In the genomic region with DNA sequence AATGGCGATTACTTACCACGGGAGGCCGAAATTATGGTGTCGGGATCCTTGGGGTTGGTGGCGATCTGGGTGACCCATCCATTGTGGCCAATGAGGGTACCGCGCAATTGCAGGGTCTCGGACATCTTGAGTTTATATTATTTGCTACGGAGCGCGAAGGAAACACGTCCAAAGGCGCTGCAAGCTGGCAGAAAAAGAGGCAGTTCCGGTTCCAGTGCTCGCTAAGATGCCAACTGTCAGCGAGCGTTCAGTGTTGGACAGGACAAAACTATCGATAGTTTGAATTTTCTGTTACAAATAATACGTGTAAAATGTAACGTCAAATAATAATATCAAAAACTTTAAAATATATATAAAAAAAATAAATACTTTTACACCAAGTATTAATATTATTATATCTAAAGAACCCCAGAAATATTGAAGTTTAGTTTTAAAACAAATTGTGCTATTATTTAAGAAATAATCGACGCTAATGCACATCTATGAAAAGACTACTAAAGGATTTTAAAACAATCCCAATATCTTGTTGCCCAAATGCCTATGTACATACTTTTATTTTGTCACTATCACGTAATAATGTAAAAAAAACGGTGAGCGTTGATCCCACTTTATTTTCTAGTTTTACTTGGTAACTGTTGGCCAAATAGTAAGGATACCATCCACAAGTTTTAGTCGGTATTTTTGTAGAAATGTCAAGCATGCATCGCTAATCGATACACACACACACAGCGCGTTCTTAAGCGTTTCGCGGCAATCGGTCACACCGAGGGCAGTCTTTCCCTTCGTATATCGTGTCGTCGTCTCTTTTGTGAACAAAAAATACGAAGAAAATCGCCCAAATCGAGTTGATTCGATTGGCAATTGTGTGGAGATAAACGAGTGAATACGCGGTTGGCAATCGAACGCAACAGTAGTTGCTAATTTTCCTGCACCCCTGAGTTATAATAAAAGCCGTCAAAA, we compare ENCODE assay signal across 5 fruit fly cellular contexts.
TF ChIP-seq lines count a peak whose summit lies in the region.

A gene (minus strand): TSS at position 271 of the 960 bp plus-strand sequence.
A gene (plus strand): TSS at position 606 of the 960 bp plus-strand sequence.

- TF ChIP-seq CTCF in whole organism, embryonic (GFP tag; optimal IDR thresholded peaks at IDR 0.05; lab: Kevin White, UChicago): peak; percentile 62

TF ChIP-seq in whole organism, adult, 20 proteins besides CTCF, POLR2A, EP300 and RAD21 (continues in another document):
- peak; percentile 87 for TF ChIP-seq CG7045 (GFP tag; optimal IDR thresholded peaks at IDR 0.05; lab: Kevin White, UChicago)
- peak; percentile 74 for TF ChIP-seq bab1 (GFP tag; optimal IDR thresholded peaks at IDR 0.05; lab: Kevin White, UChicago)
- TF ChIP-seq Mnt (GFP tag; optimal IDR thresholded peaks at IDR 0.05; lab: Kevin White, UChicago): peak; percentile 94
- TF ChIP-seq CG5204 (GFP tag; optimal IDR thresholded peaks at IDR 0.05; lab: Kevin White, UChicago): no peak
- peak; percentile 94 for TF ChIP-seq ovo (GFP tag; optimal IDR thresholded peaks at IDR 0.05; lab: Kevin White, UChicago)
- no peak for TF ChIP-seq cnc (optimal IDR thresholded peaks at IDR 0.05; lab: Kevin White, UChicago)
- peak; percentile 75 for TF ChIP-seq CG14711 (tag; optimal IDR thresholded peaks at IDR 0.05; lab: Kevin White, UChicago)
- peak; percentile 88 for TF ChIP-seq CG1620 (GFP tag; optimal IDR thresholded peaks at IDR 0.05; lab: Kevin White, UChicago)
- peak; percentile 85 for TF ChIP-seq Hr96 (GFP tag; optimal IDR thresholded peaks at IDR 0.05; lab: Kevin White, UChicago)
- peak; percentile 92 for TF ChIP-seq CG11617 (GFP tag; optimal IDR thresholded peaks at IDR 0.05; lab: Kevin White, UChicago)
- TF ChIP-seq CG7101 (tag; optimal IDR thresholded peaks at IDR 0.05; lab: Kevin White, UChicago): peak; percentile 94
- peak; percentile 96 for TF ChIP-seq Crg-1 (GFP tag; optimal IDR thresholded peaks at IDR 0.05; lab: Kevin White, UChicago)
- TF ChIP-seq pad (GFP tag; optimal IDR thresholded peaks at IDR 0.05; lab: Kevin White, UChicago): peak; percentile 82
- peak; percentile 48 for TF ChIP-seq cic (GFP tag; optimal IDR thresholded peaks at IDR 0.05; lab: Kevin White, UChicago)
- TF ChIP-seq CG12768 (GFP tag; optimal IDR thresholded peaks at IDR 0.05; lab: Kevin White, UChicago): peak; percentile 93

TF ChIP-seq in whole organism, embryonic, 481 proteins besides CTCF, POLR2A, EP300 and RAD21 (continues in another document):
- TF ChIP-seq cwo (GFP tag; optimal IDR thresholded peaks at IDR 0.05; lab: Kevin White, UChicago): peak; percentile 60
- TF ChIP-seq HmgD (GFP tag; optimal IDR thresholded peaks at IDR 0.05; lab: Kevin White, UChicago): no peak
- TF ChIP-seq dpn (GFP tag; optimal IDR thresholded peaks at IDR 0.05; lab: Kevin White, UChicago): peak; percentile 66 to 80
- peak; percentile 99 for TF ChIP-seq Med (GFP tag; lab: Kevin White, UChicago)
- peak; percentile 34 for TF ChIP-seq CG3163 (GFP tag; optimal IDR thresholded peaks at IDR 0.05; lab: Kevin White, UChicago)
- peak; percentile 52 for TF ChIP-seq twi (tag; optimal IDR thresholded peaks at IDR 0.05; lab: Kevin White, UChicago)
- peak; percentile 62; the same call in 1 of the 2 replicates for TF ChIP-seq Bgb (GFP tag; IDR thresholded peaks at IDR 0.05; lab: Robert Waterston, UW; ENCODE audit: partially characterized antibody)
- TF ChIP-seq CG13624 (GFP tag; optimal IDR thresholded peaks at IDR 0.05; lab: Kevin White, UChicago): peak; percentile 70
- TF ChIP-seq croc (GFP tag; conservative IDR thresholded peaks at IDR 0.05; lab: Robert Waterston, UW): no peak; the same call in 2 of the 3 replicates
- TF ChIP-seq tap (tag; optimal IDR thresholded peaks at IDR 0.05; lab: Kevin White, UChicago): peak; percentile 76
- TF ChIP-seq sqz (GFP tag; optimal IDR thresholded peaks at IDR 0.05; lab: Kevin White, UChicago): peak; percentile 90
- TF ChIP-seq NK7.1 (GFP tag; optimal IDR thresholded peaks at IDR 0.05; lab: Kevin White, UChicago): peak; percentile 69
- TF ChIP-seq btn (GFP tag; optimal IDR thresholded peaks at IDR 0.05; lab: Kevin White, UChicago): peak; percentile 64
- peak; percentile 94 for TF ChIP-seq sob (GFP tag; IDR thresholded peaks at IDR 0.05; lab: Robert Waterston, UW)
- TF ChIP-seq MESR4 (GFP tag; optimal IDR thresholded peaks at IDR 0.05; lab: Kevin White, UChicago): peak; percentile 99

TF ChIP-seq in whole organism, prepupa, 60 proteins besides CTCF, POLR2A, EP300 and RAD21 (continues in another document):
- peak; percentile 36 to 83 for TF ChIP-seq salr (GFP tag; optimal IDR thresholded peaks at IDR 0.05; lab: Kevin White, UChicago)
- peak; percentile 61 for TF ChIP-seq CG8319 (GFP tag; optimal IDR thresholded peaks at IDR 0.05; lab: Kevin White, UChicago)
- no peak for TF ChIP-seq Ets96B (tag; optimal IDR thresholded peaks at IDR 0.05; lab: Kevin White, UChicago)
- TF ChIP-seq CG6792 (GFP tag; optimal IDR thresholded peaks at IDR 0.05; lab: Kevin White, UChicago): peak; percentile 57
- TF ChIP-seq CG11902 (GFP tag; optimal IDR thresholded peaks at IDR 0.05; lab: Kevin White, UChicago): peak; percentile 49
- peak; percentile 54 for TF ChIP-seq dac (GFP tag; optimal IDR thresholded peaks at IDR 0.05; lab: Kevin White, UChicago)
- peak; percentile 43 for TF ChIP-seq Hr4 (GFP tag; optimal IDR thresholded peaks at IDR 0.05; lab: Kevin White, UChicago)
- no peak for TF ChIP-seq CG15336 (GFP tag; IDR thresholded peaks at IDR 0.05; lab: Robert Waterston, UW)
- TF ChIP-seq Gug (GFP tag; IDR thresholded peaks at IDR 0.05; lab: Robert Waterston, UW): no peak
- peak; percentile 47 for TF ChIP-seq CG11762 (GFP tag; optimal IDR thresholded peaks at IDR 0.05; lab: Kevin White, UChicago; ENCODE audit: insufficient read depth)
- TF ChIP-seq Eip78C (GFP tag; lab: Kevin White, UChicago): peak; percentile 94
- peak; percentile 86 for TF ChIP-seq CG6163 (GFP tag; IDR thresholded peaks at IDR 0.05; lab: Robert Waterston, UW)
- peak; percentile 45 for TF ChIP-seq Smox (GFP tag; optimal IDR thresholded peaks at IDR 0.05; lab: Kevin White, UChicago)
- peak; percentile 34; the same call in 1 of the 3 replicates for TF ChIP-seq CG8119 (GFP tag; IDR thresholded peaks at IDR 0.05; lab: Robert Waterston, UW)
- peak; percentile 84 for TF ChIP-seq net (GFP tag; optimal IDR thresholded peaks at IDR 0.05; lab: Kevin White, UChicago)
- peak; percentile 35 for TF ChIP-seq spab (GFP tag; optimal IDR thresholded peaks at IDR 0.05; lab: Kevin White, UChicago)

TF ChIP-seq in whole organism, pupa, 21 proteins besides CTCF, POLR2A, EP300 and RAD21 (continues in another document):
- TF ChIP-seq CG32121 (GFP tag; IDR thresholded peaks at IDR 0.05; lab: Robert Waterston, UW) (peak; percentile 34; the same call in 1 of the 2 replicates), Snoo (tag; optimal IDR thresholded peaks at IDR 0.05; lab: Kevin White, UChicago) (peak; percentile 86), CG13204 (GFP tag; optimal IDR thresholded peaks at IDR 0.05; lab: Kevin White, UChicago) (no peak), CG10348 (GFP tag; IDR thresholded peaks at IDR 0.05; lab: Robert Waterston, UW) (no peak), CG14655 (GFP tag; optimal IDR thresholded peaks at IDR 0.05; lab: Kevin White, UChicago) (no peak), CG8159 (tag; optimal IDR thresholded peaks at IDR 0.05; lab: Kevin White, UChicago) (peak; percentile 58), Ets98B (GFP tag; IDR thresholded peaks at IDR 0.05; lab: Robert Waterston, UW) (peak; percentile 63), gl (tag; optimal IDR thresholded peaks at IDR 0.05; lab: Kevin White, UChicago) (peak; percentile 42), CG9948 (tag; optimal IDR thresholded peaks at IDR 0.05; lab: Kevin White, UChicago) (peak; percentile 20), CG34367 (tag; optimal IDR thresholded peaks at IDR 0.05; lab: Kevin White, UChicago) (peak; percentile 65), D1 (tag; optimal IDR thresholded peaks at IDR 0.05; lab: Kevin White, UChicago) (no peak), CG8301 (tag; optimal IDR thresholded peaks at IDR 0.05; lab: Kevin White, UChicago) (peak; percentile 43), Pif1B (GFP tag; optimal IDR thresholded peaks at IDR 0.05; lab: Kevin White, UChicago) (peak; percentile 43), CG4496 (GFP tag; IDR thresholded peaks at IDR 0.05; lab: Robert Waterston, UW) (peak; percentile 88), CG12605 (GFP tag; IDR thresholded peaks at IDR 0.05; lab: Robert Waterston, UW) (peak; percentile 77), rn (GFP tag; IDR thresholded peaks at IDR 0.05; lab: Robert Waterston, UW) (peak; percentile 43), EcR (GFP tag; optimal IDR thresholded peaks at IDR 0.05; lab: Kevin White, UChicago) (no peak), Pif1A (GFP tag; optimal IDR thresholded peaks at IDR 0.05; lab: Kevin White, UChicago) (peak; percentile 69)

TF ChIP-seq in whole organism, wandering third instar larva, 38 proteins besides CTCF, POLR2A, EP300 and RAD21 (continues in another document):
- TF ChIP-seq Vsx2 (GFP tag; optimal IDR thresholded peaks at IDR 0.05; lab: Kevin White, UChicago; ENCODE audit: partially characterized antibody) (no peak), dsf (GFP tag; optimal IDR thresholded peaks at IDR 0.05; lab: Kevin White, UChicago; ENCODE audit: borderline replicate concordance) (peak; percentile 29), rgr (GFP tag; optimal IDR thresholded peaks at IDR 0.05; lab: Kevin White, UChicago) (peak; percentile 92), br (GFP tag; optimal IDR thresholded peaks at IDR 0.05; lab: Kevin White, UChicago) (peak; percentile 80), Myc (optimal IDR thresholded peaks at IDR 0.05; lab: Kevin White, UChicago) (peak; percentile 50), HLH106 (tag; optimal IDR thresholded peaks at IDR 0.05; lab: Kevin White, UChicago) (peak; percentile 79), Hr78 (GFP tag; optimal IDR thresholded peaks at IDR 0.05; lab: Kevin White, UChicago) (no peak), brk (GFP tag; optimal IDR thresholded peaks at IDR 0.05; lab: Kevin White, UChicago) (peak; percentile 67), woc (GFP tag; optimal IDR thresholded peaks at IDR 0.05; lab: Kevin White, UChicago) (peak; percentile 34), tai (GFP tag; optimal IDR thresholded peaks at IDR 0.05; lab: Kevin White, UChicago) (no peak), CrebA (GFP tag; optimal IDR thresholded peaks at IDR 0.05; lab: Kevin White, UChicago; ENCODE audit: borderline replicate concordance) (no peak), N (GFP tag; optimal IDR thresholded peaks at IDR 0.05; lab: Kevin White, UChicago) (no peak), ey (GFP tag; optimal IDR thresholded peaks at IDR 0.05; lab: Kevin White, UChicago) (peak; percentile 38), Mio (GFP tag; optimal IDR thresholded peaks at IDR 0.05; lab: Kevin White, UChicago) (peak; percentile 74), psq (GFP tag; optimal IDR thresholded peaks at IDR 0.05; lab: Kevin White, UChicago) (peak; percentile 61), Hnf4 (GFP tag; optimal IDR thresholded peaks at IDR 0.05; lab: Kevin White, UChicago) (peak; percentile 89), CG9705 (GFP tag; optimal IDR thresholded peaks at IDR 0.05; lab: Kevin White, UChicago) (peak; percentile 83), CG32264 (GFP tag; optimal IDR thresholded peaks at IDR 0.05; lab: Kevin White, UChicago) (peak; percentile 26), jim (GFP tag; optimal IDR thresholded peaks at IDR 0.05; lab: Kevin White, UChicago) (no peak), foxo (GFP tag; optimal IDR thresholded peaks at IDR 0.05; lab: Kevin White, UChicago) (peak in 1 of 2 experiments; percentile 65)
